Fruit fly (Drosophila melanogaster) whole organism, embryonic: ENCODE results near the gene CG43954.

Experiments used
- Asciz ChIP-seq: fragments of 200-800 bp; sonication (Bioruptor generic); optimal IDR thresholded peaks from 2 replicates; lab custom pipeline; 2017; ENCODE audit warnings: missing biosample characterization, mild to moderate bottlenecking, missing genetic modification characterization, missing genetic modification reagents
- CG11247 ChIP-seq: fragments of 200-800 bp; sonication (Bioruptor generic); IDR thresholded peaks from 2 replicates; pipeline ENCODE4 v1.3.6; 2022; ENCODE audit warnings: missing biosample characterization, missing genetic modification characterization
- CG12219 ChIP-seq: fragments of 200-800 bp; sonication (Bioruptor generic); optimal IDR thresholded peaks from 3 replicates; lab custom pipeline; 2018; ENCODE audit warnings: missing biosample characterization, mild to moderate bottlenecking, missing genetic modification characterization
- CG12236 ChIP-seq: fragments of 200-800 bp; sonication (Bioruptor generic); optimal IDR thresholded peaks from 2 replicates; lab custom pipeline; 2016; ENCODE audit warnings: missing biosample characterization, missing genetic modification characterization
- CG13296 ChIP-seq: fragments of 200-800 bp; sonication (Bioruptor generic); optimal IDR thresholded peaks from 3 replicates; lab custom pipeline; 2018; ENCODE audit warnings: missing biosample characterization, mild to moderate bottlenecking, missing genetic modification characterization
- CG14014 ChIP-seq: fragments of 200-800 bp; sonication (Bioruptor generic); IDR thresholded peaks from 2 replicates; pipeline ENCODE4 v1.3.6; 2022; ENCODE audit warnings: missing biosample characterization, missing genetic modification characterization
- CG14050 ChIP-seq: fragments of 200-800 bp; sonication (Bioruptor generic); IDR thresholded peaks from 3 replicates; pipeline ENCODE4 v1.3.6; 2022; ENCODE audit warnings: missing biosample characterization, missing genetic modification characterization
- CG15073 ChIP-seq: fragments of 200-800 bp; sonication (Bioruptor generic); optimal IDR thresholded peaks from 2 replicates; lab custom pipeline; 2016; ENCODE audit warnings: missing biosample characterization, missing genetic modification characterization
- CG15601 ChIP-seq: fragments of 200-800 bp; sonication (Bioruptor generic); optimal IDR thresholded peaks from 3 replicates; lab custom pipeline; 2019; ENCODE audit warnings: missing biosample characterization, mild to moderate bottlenecking, missing genetic modification characterization, moderate library complexity
- CG1603 ChIP-seq: fragments of 200-800 bp; sonication (Bioruptor generic); optimal IDR thresholded peaks from 2 replicates; lab custom pipeline; 2019; ENCODE audit warnings: missing biosample characterization, mild to moderate bottlenecking, missing genetic modification characterization, moderate library complexity
- CG30431 ChIP-seq: fragments of 200-800 bp; sonication (Bioruptor generic); optimal IDR thresholded peaks from 2 replicates; lab custom pipeline; 2017; ENCODE audit warnings: missing biosample characterization, missing genetic modification characterization
- CG31388 ChIP-seq: fragments of 200-800 bp; sonication (Bioruptor generic); optimal IDR thresholded peaks from 2 replicates; lab custom pipeline; 2016; ENCODE audit warnings: missing biosample characterization, missing genetic modification characterization
- CG3726 ChIP-seq: fragments of 200-800 bp; sonication (Bioruptor generic); IDR thresholded peaks from 3 replicates; pipeline ENCODE4, ENCODE4 v1.3.6; 2022; ENCODE audit warnings: missing biosample characterization, missing genetic modification characterization
- CG6765 ChIP-seq: fragments of 200-800 bp; sonication (Bioruptor generic); optimal IDR thresholded peaks from 3 replicates; lab custom pipeline; 2017; ENCODE audit warnings: missing biosample characterization, mild to moderate bottlenecking, missing genetic modification characterization
- CG6813 ChIP-seq: fragments of 200-800 bp; sonication (Bioruptor generic); optimal IDR thresholded peaks from 2 replicates; lab custom pipeline; 2017; ENCODE audit warnings: missing biosample characterization, missing genetic modification characterization, mild to moderate bottlenecking, moderate library complexity, missing genetic modification reagents
- CG7357 ChIP-seq: fragments of 200-800 bp; sonication (Bioruptor generic); IDR thresholded peaks from 3 replicates; pipeline ENCODE4 v1.3.6; 2022; ENCODE audit warnings: missing biosample characterization, missing genetic modification characterization
- CG7928 ChIP-seq: fragments of 200-800 bp; sonication (Bioruptor generic); optimal IDR thresholded peaks from 2 replicates; lab custom pipeline; 2017; ENCODE audit warnings: missing biosample characterization, mild to moderate bottlenecking, missing genetic modification characterization
- CG9215 ChIP-seq: fragments of 200-800 bp; sonication (Bioruptor generic); IDR thresholded peaks from 2 replicates; pipeline ENCODE4 v1.3.6; 2022; ENCODE audit warnings: missing biosample characterization, missing genetic modification characterization
- CG9609 ChIP-seq: fragments of 200-800 bp; sonication (Bioruptor generic); optimal IDR thresholded peaks from 3 replicates; lab custom pipeline; 2016; ENCODE audit warnings: missing biosample characterization, missing genetic modification characterization
- Doc3 ChIP-seq: fragments of 200-800 bp; sonication (Bioruptor generic); IDR thresholded peaks from 3 replicates; pipeline ENCODE4 v1.3.6; 2022; ENCODE audit warnings: missing biosample characterization, missing genetic modification characterization; ENCODE audit not compliant: partially characterized antibody
- Elba2 ChIP-seq: fragments of 200-800 bp; sonication (Bioruptor generic); optimal IDR thresholded peaks from 3 replicates; lab custom pipeline; 2016; ENCODE audit warnings: missing biosample characterization, missing genetic modification characterization
- Hr51 ChIP-seq, 2 experiments: fragments of 200-800 bp; sonication (Bioruptor generic); optimal IDR thresholded peaks; 2 replicates in 1 of 2; 3 replicates in 1 of 2; lab custom pipeline; 2016 to 2018; ENCODE audit warnings: missing biosample characterization in 2 of 2, missing genetic modification characterization in 2 of 2, mild to moderate bottlenecking in 1 of 2, moderate library complexity in 1 of 2
- Lim3 ChIP-seq: fragments of 200-800 bp; sonication (Bioruptor generic); IDR thresholded peaks from 2 replicates; pipeline ENCODE4 v1.3.6; 2022; ENCODE audit warnings: missing biosample characterization, missing genetic modification characterization
- Lpt ChIP-seq: fragments of >200 bp; optimal IDR thresholded peaks from 2 replicates; lab custom pipeline; 2018; ENCODE audit warnings: missing biosample characterization, missing genetic modification characterization
- NfI ChIP-seq: fragments of 200-800 bp; sonication (Bioruptor generic); optimal IDR thresholded peaks from 3 replicates; lab custom pipeline; 2018; ENCODE audit warnings: missing biosample characterization, mild to moderate bottlenecking, missing genetic modification characterization, moderate library complexity
- aop ChIP-seq: fragments of 200-800 bp; sonication (Bioruptor generic); IDR thresholded peaks from 2 replicates; pipeline ENCODE4 v1.3.6; 2022; ENCODE audit warnings: missing biosample characterization, missing genetic modification characterization
- ara ChIP-seq: fragments of 200-800 bp; sonication (Bioruptor generic); IDR thresholded peaks from 2 replicates; pipeline ENCODE4 v1.3.6; 2022; ENCODE audit warnings: missing biosample characterization, missing genetic modification characterization
- ash1 ChIP-seq: fragments of 200-800 bp; sonication (Bioruptor generic); optimal IDR thresholded peaks from 2 replicates; lab custom pipeline; 2018; ENCODE audit warnings: missing biosample characterization, mild to moderate bottlenecking, missing genetic modification characterization
- bcd ChIP-seq: fragments of 200-800 bp; sonication (Bioruptor generic); optimal IDR thresholded peaks from 2 replicates; lab custom pipeline; 2017; ENCODE audit warnings: missing biosample characterization, mild to moderate bottlenecking, missing genetic modification characterization
- cas ChIP-seq: fragments of 200-800 bp; sonication (Bioruptor generic); IDR thresholded peaks from 2 replicates; pipeline ENCODE4 v1.3.6; 2022; ENCODE audit warnings: missing biosample characterization, missing genetic modification characterization
- da ChIP-seq: fragments of 200-800 bp; sonication (Bioruptor generic); optimal IDR thresholded peaks from 2 replicates; lab custom pipeline; 2016; ENCODE audit warnings: missing biosample characterization, missing genetic modification characterization
- dmrt99B ChIP-seq: fragments of 200-800 bp; sonication (Bioruptor generic); optimal IDR thresholded peaks from 2 replicates; lab custom pipeline; 2018; ENCODE audit warnings: missing biosample characterization, mild to moderate bottlenecking, missing genetic modification characterization, moderate library complexity
- fd102C ChIP-seq: fragments of 200-800 bp; sonication (Bioruptor generic); optimal IDR thresholded peaks from 2 replicates; lab custom pipeline; 2018; ENCODE audit warnings: missing biosample characterization, mild to moderate bottlenecking, missing genetic modification characterization, moderate library complexity
- fru ChIP-seq: fragments of >200 bp; optimal IDR thresholded peaks from 2 replicates; lab custom pipeline; 2017
- grn ChIP-seq: fragments of 200-800 bp; sonication (Bioruptor generic); optimal IDR thresholded peaks from 3 replicates; lab custom pipeline; 2017; ENCODE audit warnings: missing biosample characterization, missing genetic modification characterization
- h ChIP-seq: fragments of >200 bp; optimal IDR thresholded peaks from 2 replicates; lab custom pipeline; 2017
- jumu ChIP-seq: fragments of 200-800 bp; sonication (Bioruptor generic); optimal IDR thresholded peaks from 3 replicates; lab custom pipeline; 2016; ENCODE audit warnings: missing biosample characterization, missing genetic modification characterization
- ken ChIP-seq: fragments of 200-800 bp; sonication (Bioruptor generic); IDR thresholded peaks from 3 replicates; pipeline ENCODE4 v1.3.6; 2022; ENCODE audit warnings: missing biosample characterization, missing genetic modification characterization
- knrl ChIP-seq: fragments of 200-800 bp; sonication (Bioruptor generic); IDR thresholded peaks from 3 replicates; pipeline ENCODE4 v1.3.6; 2022; ENCODE audit warnings: missing biosample characterization, missing genetic modification characterization; ENCODE audit not compliant: partially characterized antibody
- odd ChIP-seq: fragments of 200-800 bp; sonication (Bioruptor generic); optimal IDR thresholded peaks from 2 replicates; lab custom pipeline; 2017; ENCODE audit warnings: missing biosample characterization, mild to moderate bottlenecking, missing genetic modification characterization
- pita ChIP-seq: fragments of 200-800 bp; sonication (Bioruptor generic); optimal IDR thresholded peaks from 2 replicates; lab custom pipeline; 2017; ENCODE audit warnings: missing biosample characterization, mild to moderate bottlenecking, missing genetic modification characterization
- pnt ChIP-seq: fragments of 200-800 bp; sonication (Bioruptor generic); optimal IDR thresholded peaks from 3 replicates; lab custom pipeline; 2016; ENCODE audit warnings: missing biosample characterization, missing genetic modification characterization
- sd ChIP-seq: fragments of 200-800 bp; sonication (Bioruptor generic); optimal IDR thresholded peaks from 3 replicates; lab custom pipeline; 2018; ENCODE audit warnings: missing biosample characterization, mild to moderate bottlenecking, missing genetic modification characterization, moderate library complexity
- sens ChIP-seq: fragments of 200-800 bp; sonication (Bioruptor generic); peaks from one replicate; lab custom pipeline; 2016; ENCODE audit warnings: missing biosample characterization, missing genetic modification characterization
- sna ChIP-seq: fragments of 200-800 bp; sonication (Bioruptor generic); IDR thresholded peaks from 2 replicates; pipeline ENCODE4 v1.3.6; 2022; ENCODE audit warnings: missing biosample characterization, missing genetic modification characterization; ENCODE audit not compliant: partially characterized antibody
- ssp ChIP-seq: fragments of 200-800 bp; sonication (Bioruptor generic); IDR thresholded peaks from 2 replicates; pipeline ENCODE4 v1.3.6; 2022; ENCODE audit warnings: missing biosample characterization, missing genetic modification characterization
- tll ChIP-seq, 2 experiments: fragments of 200-800 bp in 1 of 2; fragments of >200 bp in 1 of 2; sonication (Bioruptor generic) in 1 of 2; optimal IDR thresholded peaks; 2 replicates each; lab custom pipeline; 2017 to 2019; ENCODE audit warnings: missing biosample characterization in 2 of 2, missing genetic modification characterization in 2 of 2, mild to moderate bottlenecking in 1 of 2, moderate library complexity in 1 of 2
- tna ChIP-seq: fragments of 200-800 bp; sonication (Bioruptor generic); IDR thresholded peaks from 2 replicates; pipeline ENCODE4 v1.3.6; 2022; ENCODE audit warnings: missing biosample characterization, missing genetic modification characterization; ENCODE audit not compliant: partially characterized antibody
- wor ChIP-seq: fragments of 200-800 bp; sonication (Bioruptor generic); IDR thresholded peaks from 2 replicates; pipeline ENCODE4 v1.3.6; 2022; ENCODE audit warnings: missing biosample characterization, missing genetic modification characterization
- zen2 ChIP-seq: fragments of 200-800 bp; sonication (Bioruptor generic); IDR thresholded peaks from 3 replicates; pipeline ENCODE4 v1.3.6; 2022; ENCODE audit warnings: missing biosample characterization, missing genetic modification characterization; ENCODE audit not compliant: partially characterized antibody

The CG43954 gene

dm6 chr3L:16710258-16711020 lies 1.0 kb downstream of the CG43954 start (continued):
- TF ChIP-seq Elba2 (GFP tag; lab: Kevin White, UChicago), result no peak
- TF ChIP-seq pita, result no peak
- no peak for TF ChIP-seq CG6765 (GFP tag; lab: Kevin White, UChicago)
- no peak for TF ChIP-seq CG12219 (GFP tag; lab: Kevin White, UChicago)
- TF ChIP-seq sens (GFP tag; lab: Kevin White, UChicago), result peak; percentile 65
- peak; percentile 53 for TF ChIP-seq dmrt99B (tag; lab: Kevin White, UChicago)
- peak; percentile 1 for TF ChIP-seq CG30431 (GFP tag; lab: Kevin White, UChicago)
- no peak for TF ChIP-seq knrl (GFP tag; lab: Robert Waterston, UW)
- peak; percentile 53 for TF ChIP-seq bcd
- no peak for TF ChIP-seq pnt (GFP tag; lab: Kevin White, UChicago)
- TF ChIP-seq CG1603 (tag; lab: Kevin White, UChicago), result no peak
- no peak for TF ChIP-seq tna (GFP tag; lab: Robert Waterston, UW)
- TF ChIP-seq ara, result 0 out of 2 replicates have a peak, but pooled peaks have one; percentile 16
- TF ChIP-seq CG9215, result peak; percentile 48; the same call in 1 of the 2 replicates
- TF ChIP-seq fru (lab: Kevin White, UChicago), result no peak
- TF ChIP-seq CG15073 (GFP tag; lab: Kevin White, UChicago), result no peak
- no peak for TF ChIP-seq zen2 (GFP tag; lab: Robert Waterston, UW)
- 0 out of 3 replicates have a peak, but pooled peaks have one; percentile 32 for TF ChIP-seq ken
- TF ChIP-seq da (GFP tag; lab: Kevin White, UChicago), result no peak
- TF ChIP-seq CG14050 (GFP tag; lab: Robert Waterston, UW), result no peak
- TF ChIP-seq CG14014 (GFP tag; lab: Robert Waterston, UW), result peak; percentile 38; the same call in 1 of the 2 replicates
- no peak for TF ChIP-seq NfI (GFP tag; lab: Kevin White, UChicago)
- TF ChIP-seq jumu (GFP tag; lab: Kevin White, UChicago), result no peak
- TF ChIP-seq CG15601 (tag; lab: Kevin White, UChicago), result no peak
- no peak for TF ChIP-seq CG3726 (GFP tag; lab: Robert Waterston, UW)
- TF ChIP-seq tll (GFP tag; optimal IDR thresholded peaks at IDR 0.05; lab: Kevin White, UChicago), result no peak
- TF ChIP-seq odd, result no peak
- TF ChIP-seq Hr51 (GFP tag; optimal IDR thresholded peaks at IDR 0.05; lab: Kevin White, UChicago), result peak in 1 of 2 experiments; percentile 19
- TF ChIP-seq ssp (GFP tag; lab: Robert Waterston, UW), result no peak
- TF ChIP-seq h (lab: Kevin White, UChicago), result no peak
- no peak for TF ChIP-seq wor
- no peak for TF ChIP-seq cas (GFP tag; lab: Robert Waterston, UW)
- TF ChIP-seq CG6813, result peak; percentile 25
- no peak for TF ChIP-seq CG11247 (GFP tag; lab: Robert Waterston, UW)
- TF ChIP-seq Lpt, result no peak
- TF ChIP-seq Asciz (GFP tag; lab: Kevin White, UChicago), result peak; percentile 6
- no peak for TF ChIP-seq CG9609 (GFP tag; lab: Kevin White, UChicago)
- TF ChIP-seq grn (GFP tag; lab: Kevin White, UChicago), result no peak
- no peak for TF ChIP-seq CG12236 (GFP tag; lab: Kevin White, UChicago)
- no peak for TF ChIP-seq fd102C
- TF ChIP-seq CG7928 (GFP tag; lab: Kevin White, UChicago), result peak; percentile 20
- TF ChIP-seq ash1 (GFP tag; lab: Kevin White, UChicago), result no peak
- no peak for TF ChIP-seq sd
- no peak for TF ChIP-seq CG31388 (GFP tag; lab: Kevin White, UChicago)
- no peak for TF ChIP-seq Doc3 (GFP tag; lab: Robert Waterston, UW)
- no peak for TF ChIP-seq Lim3 (GFP tag; lab: Robert Waterston, UW)
- peak; percentile 6 for TF ChIP-seq CG13296 (GFP tag; lab: Kevin White, UChicago)
- TF ChIP-seq aop, result no peak
- no peak for TF ChIP-seq sna (GFP tag; lab: Robert Waterston, UW)
- TF ChIP-seq CG7357 (GFP tag; lab: Robert Waterston, UW), result peak; percentile 54; the same call in 2 of the 3 replicates
